Worm (Caenorhabditis elegans) whole organism, dauer: ENCODE results near the gene F18A1.1.

Experiments
- unc-62 ChIP-seq: sonication (generic microtip); optimal IDR thresholded peaks from 2 replicates; lab custom pipeline; 2017; ENCODE audit warnings: missing biosample characterization, missing genetic modification reagents, missing genetic modification characterization

The F18A1.1 gene

DNA sequence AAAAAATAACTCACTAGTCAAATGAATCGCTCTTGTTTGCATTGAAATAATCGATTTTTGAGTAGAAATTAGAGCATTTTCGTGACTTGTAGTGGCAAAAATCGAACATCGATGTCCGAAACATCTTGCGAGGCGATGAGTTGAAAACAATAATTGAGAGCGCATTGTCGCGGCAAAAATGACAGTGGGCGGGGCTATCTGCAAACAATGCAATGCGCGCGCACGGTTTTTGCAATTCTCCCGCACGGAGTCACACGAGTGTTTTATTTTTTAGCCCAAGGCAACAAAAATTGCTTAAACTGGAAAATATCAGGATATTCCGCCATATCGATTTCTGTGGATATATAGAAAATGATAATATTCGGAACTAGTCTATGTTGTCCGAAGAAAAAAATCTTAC, 23.9 kb downstream of the F18A1.1 start, which contains the start of gene B0495.9:
Gene B0495.9 (minus strand): TSS at position 171 of the 400 bp plus-strand sequence.
- no peak for TF ChIP-seq unc-62 (GFP tag; lab: Kevin White, UChicago)

DNA sequence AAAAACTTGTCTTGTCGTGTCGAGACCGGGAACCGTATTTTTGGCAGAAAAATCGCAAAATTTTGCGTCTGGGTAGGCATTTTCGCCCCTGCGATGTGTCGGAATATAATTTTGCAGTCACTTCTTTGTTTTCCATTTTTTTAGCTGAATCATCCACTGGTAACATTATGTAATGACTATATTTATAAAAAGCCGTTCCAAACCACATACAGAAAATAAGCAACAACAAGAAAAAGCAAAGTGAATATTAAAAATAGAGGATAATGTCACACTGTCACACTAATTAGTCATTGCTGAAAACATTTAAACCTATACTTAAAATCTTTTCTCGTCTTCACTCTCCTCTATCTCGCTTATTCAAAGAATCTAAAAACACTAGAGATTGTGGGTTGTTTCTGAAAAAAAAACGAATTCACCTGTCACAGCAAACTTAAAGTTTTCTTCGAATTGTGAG, 24.6 kb downstream of the F18A1.1 start, which contains the start of gene sre-1:
Gene sre-1 (plus strand): TSS at position 404 of the 454 bp plus-strand sequence.
- no peak for TF ChIP-seq unc-62 (GFP tag; lab: Kevin White, UChicago)

DNA sequence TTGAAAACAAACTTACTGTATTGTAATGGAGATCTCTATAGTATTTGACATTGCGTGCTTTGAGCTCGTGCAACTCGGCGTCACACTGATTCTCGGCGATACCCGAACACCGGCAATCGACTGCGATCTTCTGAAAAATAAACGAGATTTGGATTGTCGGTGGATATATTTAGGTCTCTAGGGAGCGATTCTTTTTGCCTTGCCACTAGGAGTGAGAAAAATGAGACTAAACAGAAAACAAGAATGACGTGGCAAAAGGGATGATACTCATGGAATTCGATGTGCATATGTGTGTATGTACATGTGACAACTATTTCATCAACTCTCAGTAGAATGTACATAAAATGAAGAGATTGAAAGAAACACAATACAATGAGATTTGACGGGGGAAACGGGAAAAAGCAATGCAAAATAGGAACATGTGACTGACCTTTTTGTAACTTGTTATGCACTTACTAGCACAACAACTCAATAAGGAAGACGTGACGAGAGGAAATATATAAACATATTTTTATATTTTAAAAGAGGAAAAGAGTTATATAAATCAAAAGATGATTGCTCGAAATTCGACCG, 30.0 kb downstream of the F18A1.1 start:
- TF ChIP-seq unc-62 (GFP tag; lab: Kevin White, UChicago), result no peak

DNA sequence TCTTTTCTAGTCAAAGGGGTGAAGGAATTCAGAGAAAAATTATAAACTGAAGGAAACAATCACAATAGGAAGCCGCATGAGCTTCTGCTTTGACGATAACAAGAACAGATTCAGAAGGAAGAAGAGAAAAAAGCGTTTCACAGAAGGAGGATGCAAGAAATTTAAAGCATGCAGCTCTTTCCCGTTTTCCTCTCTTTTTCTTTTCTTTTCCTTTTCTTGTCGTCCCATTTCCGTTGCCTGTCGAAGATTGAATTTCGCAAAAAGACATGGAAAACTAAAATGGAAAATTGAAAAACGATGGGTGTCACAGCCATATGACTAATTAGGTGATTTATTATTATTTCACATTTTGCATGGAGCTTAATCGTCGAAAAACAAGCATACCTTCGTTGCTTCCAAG, 31.4 kb downstream of the F18A1.1 start:
- no peak for TF ChIP-seq unc-62 (GFP tag; lab: Kevin White, UChicago)

DNA sequence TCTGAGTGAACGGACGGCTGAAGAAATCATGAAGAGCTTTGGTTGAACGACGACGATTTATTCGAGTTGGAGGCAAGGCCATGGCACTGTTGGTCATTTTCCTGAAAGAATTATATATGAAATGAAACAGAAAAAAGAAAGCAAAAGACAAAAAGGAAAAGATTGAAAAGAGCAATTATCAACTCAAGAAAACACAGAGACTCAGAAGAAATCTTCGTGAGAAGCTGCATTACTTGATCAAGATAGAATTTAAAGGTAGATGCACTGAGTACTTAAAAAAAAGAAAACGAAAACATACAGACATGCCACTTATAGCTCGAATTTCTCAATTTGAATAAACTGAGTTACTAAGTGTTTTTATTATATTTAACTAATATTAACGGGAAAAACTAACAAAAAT, 33.8 kb downstream of the F18A1.1 start, which contains the start of gene cpna-5:
Gene cpna-5 (minus strand): TSS at position 101 of the 400 bp plus-strand sequence.
- no peak for TF ChIP-seq unc-62 (GFP tag; lab: Kevin White, UChicago)

DNA sequence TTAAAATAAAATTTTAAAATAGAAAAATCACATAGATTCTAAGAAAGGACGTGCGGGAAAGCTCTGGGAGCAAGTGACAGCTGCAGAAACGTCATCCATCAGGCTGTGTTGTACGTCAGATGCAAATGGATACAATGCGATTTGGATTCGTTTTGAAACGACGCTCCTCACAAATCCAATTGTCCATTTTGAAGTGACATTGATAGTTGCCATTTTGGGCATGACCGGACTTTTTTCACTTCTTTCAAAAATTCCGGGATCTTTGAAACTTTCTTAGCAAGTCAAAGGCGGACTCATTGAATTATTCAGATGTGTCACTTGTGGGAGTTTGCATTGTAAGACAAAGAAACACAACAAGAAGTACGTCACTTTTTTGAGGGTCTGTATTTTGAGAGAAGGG, 34.4 kb downstream of the F18A1.1 start:
- TF ChIP-seq unc-62 (GFP tag; lab: Kevin White, UChicago), result no peak

DNA sequence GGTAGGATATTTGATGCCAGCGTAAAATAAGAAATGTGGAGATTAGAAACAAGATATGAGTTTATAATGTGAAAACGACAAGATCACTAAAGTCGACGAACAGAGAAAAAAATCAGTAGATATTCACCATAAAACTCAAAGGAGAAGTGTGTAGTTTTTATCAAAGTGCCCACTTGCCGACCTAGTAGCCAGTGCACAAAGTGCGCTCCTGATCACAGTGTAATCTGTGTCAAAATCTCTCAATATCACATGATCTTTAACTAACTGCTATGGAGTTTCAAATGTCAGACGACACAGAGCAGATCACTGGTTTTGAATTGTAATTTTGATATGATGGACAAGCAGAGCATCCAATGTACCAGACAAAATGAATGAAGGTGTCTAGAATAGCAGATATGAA, 35.8 kb downstream of the F18A1.1 start:
- no peak for TF ChIP-seq unc-62 (GFP tag; lab: Kevin White, UChicago)

DNA sequence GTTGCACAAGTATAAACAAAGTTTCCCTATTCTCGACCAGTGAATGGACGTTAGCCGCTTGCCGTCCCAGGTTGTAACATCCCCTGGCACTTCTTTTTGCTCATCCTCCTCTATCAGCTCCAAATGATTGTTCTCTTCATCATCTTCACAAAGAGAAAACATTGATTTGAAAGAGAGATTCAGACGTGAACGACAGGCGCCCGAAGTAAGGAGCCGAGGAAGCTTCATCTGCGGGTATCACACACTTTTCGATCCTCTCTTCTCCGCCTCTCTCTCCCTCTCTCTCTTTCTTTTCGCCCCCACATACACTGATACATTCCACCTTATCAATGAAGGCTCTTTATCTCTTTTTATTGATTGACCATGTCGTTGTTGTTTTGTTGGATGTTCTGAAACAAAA, 38.1 kb downstream of the F18A1.1 start:
- TF ChIP-seq unc-62 (GFP tag; lab: Kevin White, UChicago), result no peak

DNA sequence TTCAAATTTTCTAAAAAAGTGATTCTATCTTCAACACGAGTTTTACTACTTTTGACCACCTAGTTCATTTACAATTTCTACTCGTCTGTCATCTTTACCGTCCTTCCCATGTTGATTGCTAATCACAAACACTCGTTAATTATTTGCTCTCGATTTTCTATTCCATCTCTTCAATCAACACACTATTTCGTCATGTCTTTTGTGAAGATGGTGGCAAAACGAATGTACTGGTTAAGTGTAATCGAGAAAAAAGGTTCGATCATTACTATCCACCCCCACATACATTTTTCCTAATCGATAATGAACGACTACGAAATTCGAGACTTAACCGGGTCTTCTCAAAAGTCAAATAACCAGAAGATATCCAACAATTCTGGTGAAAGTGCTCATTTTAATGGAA, 39.9 kb downstream of the F18A1.1 start, which contains the start of gene cpna-2:
Gene cpna-2 (plus strand): TSS at position 301 of the 400 bp plus-strand sequence.
- no peak for TF ChIP-seq unc-62 (GFP tag; lab: Kevin White, UChicago)

DNA sequence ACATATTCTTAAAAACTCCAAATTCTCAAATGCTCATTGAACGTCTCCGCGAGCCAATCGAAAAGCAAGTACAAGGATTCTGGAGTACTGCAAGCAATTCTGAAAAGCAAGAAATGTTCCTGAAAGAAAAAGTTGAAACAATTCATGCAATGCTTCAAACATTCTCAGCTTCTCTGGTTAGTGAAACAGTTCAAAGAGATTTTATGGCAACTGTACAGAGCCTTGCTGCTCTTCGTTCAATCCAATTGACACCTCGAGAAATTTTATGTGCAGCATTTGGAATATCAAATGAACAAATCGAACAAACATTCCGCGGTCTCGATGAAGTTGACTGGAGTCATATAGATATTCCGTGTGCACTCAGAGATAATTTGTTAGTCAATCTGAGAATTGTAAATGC, 52.0 kb downstream of the F18A1.1 start:
- TF ChIP-seq unc-62 (GFP tag; lab: Kevin White, UChicago), result no peak
